Fruit fly (Drosophila melanogaster) whole organism, prepupa: ENCODE measurements around the gene htk.

Source experiments
- Blimp-1 ChIP-seq: fragments of 200-800 bp; sonication (Bioruptor generic); optimal IDR thresholded peaks from 3 replicates; lab custom pipeline; 2017; ENCODE audit warnings: missing biosample characterization, missing genetic modification characterization, mild to moderate bottlenecking, moderate library complexity, missing genetic modification reagents
- CG10631 ChIP-seq: fragments of 200-800 bp; sonication (Bioruptor generic); optimal IDR thresholded peaks from 2 replicates; lab custom pipeline; 2016; ENCODE audit warnings: missing biosample characterization, missing genetic modification characterization
- CG10669 ChIP-seq: fragments of 200-800 bp; sonication (Bioruptor generic); optimal IDR thresholded peaks from 3 replicates; lab custom pipeline; 2018; ENCODE audit warnings: missing biosample characterization, mild to moderate bottlenecking, missing genetic modification characterization, moderate library complexity
- CG11762 ChIP-seq: fragments of 200-800 bp; sonication (Bioruptor generic); optimal IDR thresholded peaks from 3 replicates; lab custom pipeline; 2016; ENCODE audit warnings: missing biosample characterization, missing genetic modification characterization; ENCODE audit not compliant: insufficient read depth
- CG11902 ChIP-seq: fragments of 200-800 bp; sonication (Bioruptor generic); optimal IDR thresholded peaks from 3 replicates; lab custom pipeline; 2016; ENCODE audit warnings: missing biosample characterization, missing genetic modification characterization
- CG15336 ChIP-seq: fragments of 200-800 bp; sonication (Bioruptor generic); IDR thresholded peaks from 2 replicates; pipeline ENCODE4 v1.3.6; 2022; ENCODE audit warnings: missing biosample characterization, missing genetic modification characterization
- CG16779 ChIP-seq: fragments of 200-800 bp; sonication (Bioruptor generic); optimal IDR thresholded peaks from 3 replicates; lab custom pipeline; 2017; ENCODE audit warnings: missing biosample characterization, mild to moderate bottlenecking, missing genetic modification characterization
- CG32006 ChIP-seq: fragments of 200-800 bp; sonication (Bioruptor generic); optimal IDR thresholded peaks from 3 replicates; lab custom pipeline; 2017; ENCODE audit warnings: missing biosample characterization, mild to moderate bottlenecking, missing genetic modification characterization
- CG34406 ChIP-seq: fragments of 200-800 bp; sonication (Bioruptor generic); optimal IDR thresholded peaks from 3 replicates; lab custom pipeline; 2016; ENCODE audit warnings: missing biosample characterization, missing genetic modification characterization
- CG3919 ChIP-seq: fragments of 200-800 bp; sonication (Bioruptor generic); optimal IDR thresholded peaks from 3 replicates; lab custom pipeline; 2016; ENCODE audit warnings: missing biosample characterization, missing genetic modification characterization
- CG4318 ChIP-seq: fragments of 200-800 bp; sonication (Bioruptor generic); optimal IDR thresholded peaks from 3 replicates; lab custom pipeline; 2017; ENCODE audit warnings: missing biosample characterization, mild to moderate bottlenecking, missing genetic modification characterization
- CG6163 ChIP-seq: fragments of 200-800 bp; sonication (Bioruptor generic); IDR thresholded peaks from 3 replicates; pipeline ENCODE4 v1.3.6; 2022; ENCODE audit warnings: missing biosample characterization, missing genetic modification characterization
- CG6792 ChIP-seq: fragments of 200-800 bp; sonication (Bioruptor generic); optimal IDR thresholded peaks from 3 replicates; lab custom pipeline; 2016; ENCODE audit warnings: missing biosample characterization, missing genetic modification characterization
- CG6808 ChIP-seq: fragments of 200-800 bp; sonication (Bioruptor generic); optimal IDR thresholded peaks from 3 replicates; lab custom pipeline; 2017; ENCODE audit warnings: missing biosample characterization, missing genetic modification characterization, mild to moderate bottlenecking, moderate library complexity, missing genetic modification reagents
- CG6854 ChIP-seq: fragments of 200-800 bp; sonication (Bioruptor generic); optimal IDR thresholded peaks from 2 replicates; lab custom pipeline; 2017; ENCODE audit warnings: missing biosample characterization, mild to moderate bottlenecking, missing genetic modification characterization
- CG7368 ChIP-seq: fragments of 200-800 bp; sonication (Bioruptor generic); optimal IDR thresholded peaks from 3 replicates; lab custom pipeline; 2016; ENCODE audit warnings: missing biosample characterization, missing genetic modification characterization
- CG8319 ChIP-seq: fragments of 200-800 bp; sonication (Bioruptor generic); optimal IDR thresholded peaks from 3 replicates; lab custom pipeline; 2016; ENCODE audit warnings: missing biosample characterization, missing genetic modification characterization
- CG8632 ChIP-seq: fragments of 200-800 bp; sonication (Bioruptor generic); optimal IDR thresholded peaks from 3 replicates; lab custom pipeline; 2016; ENCODE audit warnings: missing biosample characterization, missing genetic modification characterization
- CG9139 ChIP-seq: fragments of 200-800 bp; sonication (Bioruptor generic); optimal IDR thresholded peaks from 3 replicates; lab custom pipeline; 2017; ENCODE audit warnings: missing biosample characterization, mild to moderate bottlenecking, missing genetic modification characterization
- Eip75B ChIP-seq: fragments of 200-800 bp; sonication (Bioruptor generic); optimal IDR thresholded peaks from 3 replicates; lab custom pipeline; 2016; ENCODE audit warnings: missing biosample characterization, missing genetic modification characterization
- Eip78C ChIP-seq: fragments of 200-800 bp; sonication (Bioruptor generic); peaks from one replicate; lab custom pipeline; 2016; ENCODE audit warnings: missing biosample characterization, missing genetic modification characterization
- Ets96B ChIP-seq: fragments of 200-800 bp; optimal IDR thresholded peaks from 2 replicates; lab custom pipeline; 2019; ENCODE audit warnings: missing biosample characterization, mild to moderate bottlenecking, missing genetic modification characterization, moderate library complexity
- Gug ChIP-seq: fragments of 200-800 bp; sonication (Bioruptor generic); IDR thresholded peaks from 2 replicates; pipeline ENCODE4 v1.3.6; 2022; ENCODE audit warnings: missing biosample characterization, missing genetic modification characterization
- Hr38 ChIP-seq: sonication (Bioruptor generic); optimal IDR thresholded peaks from 2 replicates; lab custom pipeline; 2016; ENCODE audit warnings: missing biosample characterization, missing genetic modification characterization
- Hr4 ChIP-seq: fragments of 200-800 bp; sonication (Bioruptor generic); optimal IDR thresholded peaks from 3 replicates; lab custom pipeline; 2016; ENCODE audit warnings: missing biosample characterization, missing genetic modification characterization
- Lpt ChIP-seq: fragments of 200-800 bp; sonication (Bioruptor generic); optimal IDR thresholded peaks from 3 replicates; lab custom pipeline; 2016; ENCODE audit warnings: missing biosample characterization, missing genetic modification characterization
- OdsH ChIP-seq: fragments of 200-800 bp; sonication (Bioruptor generic); optimal IDR thresholded peaks from 3 replicates; lab custom pipeline; 2016; ENCODE audit warnings: missing biosample characterization, missing genetic modification characterization
- Sox14 ChIP-seq: fragments of 200-800 bp; sonication (Bioruptor generic); optimal IDR thresholded peaks from 3 replicates; lab custom pipeline; 2016; ENCODE audit warnings: missing biosample characterization, missing genetic modification characterization
- Sox15 ChIP-seq: fragments of 200-800 bp; sonication (Bioruptor generic); optimal IDR thresholded peaks from 3 replicates; lab custom pipeline; 2016; ENCODE audit warnings: missing biosample characterization, missing genetic modification characterization
- achi ChIP-seq: fragments of 200-800 bp; sonication (Bioruptor generic); optimal IDR thresholded peaks from 3 replicates; lab custom pipeline; 2016; ENCODE audit warnings: missing biosample characterization, missing genetic modification characterization
- acj6 ChIP-seq: fragments of 200-800 bp; sonication (Bioruptor generic); optimal IDR thresholded peaks from 3 replicates; lab custom pipeline; 2016; ENCODE audit warnings: missing biosample characterization, missing genetic modification characterization
- cyc ChIP-seq: fragments of 200-800 bp; sonication (Bioruptor generic); optimal IDR thresholded peaks from 3 replicates; lab custom pipeline; 2016; ENCODE audit warnings: missing biosample characterization, missing genetic modification characterization
- dac ChIP-seq: fragments of 200-800 bp; sonication (Bioruptor generic); optimal IDR thresholded peaks from 2 replicates; lab custom pipeline; 2017; ENCODE audit warnings: missing biosample characterization, mild to moderate bottlenecking, missing genetic modification characterization
- dsx ChIP-seq: fragments of 200-800 bp; optimal IDR thresholded peaks from 3 replicates; lab custom pipeline; 2019; ENCODE audit warnings: missing biosample characterization, mild to moderate bottlenecking, missing genetic modification characterization, moderate library complexity; ENCODE audit not compliant: poor library complexity, severe bottlenecking
- eg ChIP-seq: fragments of 200-800 bp; sonication (Bioruptor generic); IDR thresholded peaks from 3 replicates; pipeline ENCODE4 v1.3.6; 2022; ENCODE audit warnings: missing biosample characterization, missing genetic modification characterization
- fd59A ChIP-seq: fragments of 200-800 bp; sonication (Bioruptor generic); optimal IDR thresholded peaks from 2 replicates; lab custom pipeline; 2017; ENCODE audit warnings: missing biosample characterization, mild to moderate bottlenecking, missing genetic modification characterization, missing genetic modification reagents
- fd85E ChIP-seq: fragments of 200-800 bp; sonication (Bioruptor generic); optimal IDR thresholded peaks from 3 replicates; lab custom pipeline; 2016; ENCODE audit warnings: missing biosample characterization, missing genetic modification characterization
- fkh ChIP-seq: fragments of 200-800 bp; sonication (Bioruptor generic); optimal IDR thresholded peaks from 3 replicates; lab custom pipeline; 2017; ENCODE audit warnings: missing biosample characterization, mild to moderate bottlenecking, missing genetic modification characterization, moderate library complexity
- lz ChIP-seq: fragments of 200-800 bp; sonication (Bioruptor generic); optimal IDR thresholded peaks from 3 replicates; lab custom pipeline; 2016; ENCODE audit warnings: missing biosample characterization, missing genetic modification characterization
- net ChIP-seq: fragments of 200-800 bp; sonication (Bioruptor generic); optimal IDR thresholded peaks from 3 replicates; lab custom pipeline; 2016; ENCODE audit warnings: missing biosample characterization, missing genetic modification characterization
- spab ChIP-seq: fragments of 200-800 bp; sonication (Bioruptor generic); optimal IDR thresholded peaks from 2 replicates; lab custom pipeline; 2017; ENCODE audit warnings: missing biosample characterization, mild to moderate bottlenecking, missing genetic modification characterization, missing genetic modification reagents
- topi ChIP-seq: fragments of 200-800 bp; sonication (Bioruptor generic); optimal IDR thresholded peaks from 3 replicates; lab custom pipeline; 2016; ENCODE audit warnings: missing biosample characterization, missing genetic modification characterization
- vri ChIP-seq: fragments of 200-800 bp; sonication (Bioruptor generic); optimal IDR thresholded peaks from 3 replicates; lab custom pipeline; 2016; ENCODE audit warnings: missing biosample characterization, mild to moderate bottlenecking, missing genetic modification characterization

Gene htk

DNA sequence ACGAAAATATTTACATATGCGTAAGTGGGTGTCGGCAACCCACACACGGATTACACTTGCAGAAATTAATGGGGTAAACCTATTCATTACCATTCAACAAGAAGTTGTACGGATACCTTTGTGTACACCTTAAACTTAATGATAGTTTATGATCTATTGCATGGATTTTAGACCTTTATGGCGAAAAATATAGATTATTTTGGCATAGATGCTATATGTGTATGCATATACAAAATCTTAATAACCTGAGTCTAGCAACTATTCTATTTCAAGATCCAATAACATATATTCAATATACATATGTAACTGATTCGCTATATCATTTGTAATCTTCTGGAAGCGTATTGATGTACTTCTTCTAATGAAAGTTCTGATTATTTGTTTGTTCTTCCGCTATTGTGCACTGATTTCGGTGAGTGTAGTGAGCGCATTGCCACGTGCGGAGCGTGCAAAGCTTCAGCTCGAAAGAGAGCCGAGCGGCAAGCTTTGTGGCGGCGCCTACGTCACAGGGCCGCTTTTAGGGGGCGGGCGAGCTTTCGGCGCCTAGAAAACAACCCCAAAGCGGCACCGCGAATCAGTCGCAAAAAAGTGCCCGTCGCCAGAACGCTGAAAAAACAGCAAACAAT lies 56.5 kb downstream of the htk start, which contains the start of gene CG7378:
TSS of gene CG7378 (plus strand) at position 576 of the 626 bp plus-strand sequence.
- no peak for TF ChIP-seq dac (GFP tag; lab: Kevin White, UChicago)
- peak; percentile 89 for TF ChIP-seq Eip78C
- TF ChIP-seq CG6808 (GFP tag; lab: Kevin White, UChicago) = no peak
- no peak for TF ChIP-seq spab
- no peak for TF ChIP-seq CG11762 (GFP tag; lab: Kevin White, UChicago)
- TF ChIP-seq CG16779 (tag; lab: Kevin White, UChicago) = no peak
- TF ChIP-seq CG4318 (GFP tag; lab: Kevin White, UChicago) = no peak
- TF ChIP-seq CG6792 = no peak
- TF ChIP-seq dsx = no peak
- no peak for TF ChIP-seq vri (GFP tag; lab: Kevin White, UChicago)
- TF ChIP-seq Sox15 (GFP tag; lab: Kevin White, UChicago) = no peak
- TF ChIP-seq CG11902 (GFP tag; lab: Kevin White, UChicago) = no peak
- peak; percentile 5; the same call in 1 of the 3 replicates for TF ChIP-seq eg (GFP tag; lab: Robert Waterston, UW)
- no peak for TF ChIP-seq Lpt (GFP tag; lab: Kevin White, UChicago)
- no peak for TF ChIP-seq Sox14 (GFP tag; lab: Kevin White, UChicago)
- TF ChIP-seq fkh (GFP tag; lab: Kevin White, UChicago) = peak; percentile 63
- TF ChIP-seq CG8632 (GFP tag; lab: Kevin White, UChicago) = no peak
- peak; percentile 35 for TF ChIP-seq Hr4 (GFP tag; lab: Kevin White, UChicago)
- TF ChIP-seq CG32006 (GFP tag; lab: Kevin White, UChicago) = peak; percentile 41
- no peak for TF ChIP-seq CG10669 (GFP tag; lab: Kevin White, UChicago)
- no peak for TF ChIP-seq CG8319 (GFP tag; lab: Kevin White, UChicago)
- no peak for TF ChIP-seq fd85E (GFP tag; lab: Kevin White, UChicago)
- no peak for TF ChIP-seq CG9139
- TF ChIP-seq net (GFP tag; lab: Kevin White, UChicago) = no peak
- TF ChIP-seq Gug = no peak
- no peak for TF ChIP-seq fd59A
- no peak for TF ChIP-seq Blimp-1 (GFP tag; lab: Kevin White, UChicago)

DNA sequence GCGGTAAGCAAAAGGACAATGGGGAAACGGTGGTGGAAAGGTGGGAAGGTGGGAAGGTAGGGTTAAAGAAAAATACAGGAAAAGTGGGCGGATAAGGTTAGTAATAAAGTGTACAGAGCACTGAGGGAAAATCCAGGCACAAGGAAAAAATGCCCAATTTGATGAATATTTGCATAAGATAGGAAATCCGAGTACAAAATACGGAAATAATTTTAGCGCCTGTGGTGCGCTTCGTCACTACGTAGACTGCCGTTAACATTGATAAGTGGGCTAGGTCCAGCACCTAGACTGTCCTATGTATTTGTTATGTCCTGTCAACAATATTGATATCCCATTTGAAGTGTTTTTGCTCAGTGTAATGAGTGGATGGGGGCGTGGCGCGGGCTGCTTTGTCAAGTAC lies 57.5 kb downstream of the htk start:
- no peak for TF ChIP-seq eg (GFP tag; lab: Robert Waterston, UW)
- no peak for TF ChIP-seq CG6854 (GFP tag; lab: Kevin White, UChicago)

DNA sequence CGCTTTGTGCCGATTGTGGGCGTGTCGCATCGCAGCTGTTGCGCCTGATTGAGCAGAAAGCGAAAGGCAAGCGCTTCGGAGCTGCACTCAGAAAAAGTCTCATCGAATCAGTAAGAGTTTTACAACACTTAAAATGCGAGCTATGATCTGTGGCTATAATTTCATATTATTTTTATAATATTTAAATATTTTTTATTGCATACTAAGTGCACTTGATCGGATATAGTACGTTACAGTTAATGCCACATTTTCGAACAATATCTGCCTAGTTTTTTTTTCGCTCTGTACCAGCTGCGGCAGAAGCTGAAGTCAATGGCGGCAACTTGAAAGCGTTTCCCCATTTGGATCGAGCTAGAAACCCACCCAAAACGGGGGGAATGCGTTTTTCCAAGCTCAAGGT lies 59.3 kb downstream of the htk start:
- TF ChIP-seq eg (GFP tag; lab: Robert Waterston, UW) = 0 out of 3 replicates have a peak, but pooled peaks have one; percentile 10
- TF ChIP-seq CG15336 (GFP tag; lab: Robert Waterston, UW) = 0 out of 2 replicates have a peak, but pooled peaks have one; percentile 29
- 0 out of 3 replicates have a peak, but pooled peaks have one; percentile 23 for TF ChIP-seq CG6163 (GFP tag; lab: Robert Waterston, UW)
- TF ChIP-seq Lpt (GFP tag; lab: Kevin White, UChicago) = no peak
- TF ChIP-seq CG32006 (GFP tag; lab: Kevin White, UChicago) = peak; percentile 21
- TF ChIP-seq CG3919 (GFP tag; lab: Kevin White, UChicago) = no peak
- peak; percentile 53 for TF ChIP-seq Eip78C

DNA sequence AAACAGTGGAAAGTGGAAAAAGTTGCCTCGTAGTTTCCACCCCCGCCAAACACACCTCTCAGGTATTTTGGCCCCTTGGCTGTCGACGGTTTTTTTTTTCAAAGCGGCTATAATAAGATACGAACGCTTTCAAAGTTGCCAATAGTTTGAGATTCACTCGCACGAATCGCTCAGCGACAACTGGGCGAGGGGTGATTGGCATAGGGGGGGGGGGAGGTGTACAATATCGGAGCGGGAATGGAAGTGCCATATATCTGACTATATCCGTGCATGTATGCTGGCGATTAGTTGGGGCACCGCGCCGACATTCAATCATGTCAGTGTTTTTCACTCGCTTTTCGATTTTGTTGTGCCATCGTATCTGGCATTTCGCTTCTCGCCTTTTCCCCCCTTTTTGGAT lies 61.7 kb downstream of the htk start:
- TF ChIP-seq CG6854 (GFP tag; lab: Kevin White, UChicago) (no peak), Gug (no peak), Ets96B (no peak), Sox15 (GFP tag; lab: Kevin White, UChicago) (no peak), fkh (GFP tag; lab: Kevin White, UChicago) (no peak), CG34406 (GFP tag; lab: Kevin White, UChicago) (no peak), lz (no peak), OdsH (no peak), topi (GFP tag; lab: Kevin White, UChicago) (no peak), Sox14 (GFP tag; lab: Kevin White, UChicago) (no peak), eg (GFP tag; lab: Robert Waterston, UW) (no peak), Eip75B (GFP tag; lab: Kevin White, UChicago) (no peak), CG10631 (GFP tag; lab: Kevin White, UChicago) (no peak), Eip78C (no peak), CG7368 (no peak), cyc (GFP tag; lab: Kevin White, UChicago) (no peak), achi (GFP tag; lab: Kevin White, UChicago) (no peak), Hr38 (no peak), acj6 (GFP tag; lab: Kevin White, UChicago) (no peak), spab (no peak)
